Worm (Caenorhabditis elegans): ENCODE data around the gene C03H5.9.

DNA sequence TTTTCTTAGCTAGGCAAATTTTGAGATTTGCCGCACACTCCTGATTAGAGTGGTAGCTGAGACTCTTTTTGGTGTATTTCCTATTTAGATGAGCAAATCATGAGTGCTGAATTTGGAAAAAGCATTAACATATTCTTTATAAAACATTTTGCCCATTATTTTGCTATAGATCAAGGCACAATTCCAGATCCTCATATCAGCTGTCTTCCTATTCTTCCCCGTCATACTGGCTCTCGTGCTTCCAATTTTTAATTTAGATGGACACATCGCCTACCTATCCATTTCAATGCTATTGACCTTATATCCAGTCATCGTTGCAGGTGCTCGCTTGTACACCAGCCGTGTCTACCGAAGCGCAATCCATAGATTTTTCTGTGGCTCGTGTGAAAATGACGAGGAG, 1.5 kb downstream of the C03H5.9 start, which contains the start of gene C03H5.7:
- TF ChIP-seq ztf-11 (tag; optimal IDR thresholded peaks at IDR 0.05), result no peak
- no peak for TF ChIP-seq ama-1 (optimal IDR thresholded peaks at IDR 0.05)
- no peak for TF ChIP-seq nhr-21 (tag; optimal IDR thresholded peaks at IDR 0.05)
- TF ChIP-seq snpc-4 (tag; optimal IDR thresholded peaks at IDR 0.05), result no peak
- no peak for TF ChIP-seq ceh-82 (tag; optimal IDR thresholded peaks at IDR 0.05)
- TF ChIP-seq egl-27 (tag; optimal IDR thresholded peaks at IDR 0.05), result no peak
- TF ChIP-seq nhr-11 (tag; optimal IDR thresholded peaks at IDR 0.05), result no peak
- TF ChIP-seq blmp-1 (tag; optimal IDR thresholded peaks at IDR 0.05; ENCODE audit: insufficient read depth), result no peak
- TF ChIP-seq unc-62 (GFP tag; optimal IDR thresholded peaks at IDR 0.05), result no peak
- no peak for TF ChIP-seq lin-13 (GFP tag; optimal IDR thresholded peaks at IDR 0.05)
- TF ChIP-seq fos-1 (tag; optimal IDR thresholded peaks at IDR 0.05), result no peak
- no peak for TF ChIP-seq ztf-4 (tag; optimal IDR thresholded peaks at IDR 0.05)
- no peak for TF ChIP-seq nhr-77 (tag; optimal IDR thresholded peaks at IDR 0.05)

Data from whole organism, L2 larva.